Fruit fly (Drosophila melanogaster) whole organism, embryonic: ENCODE measurements around the gene Rbp.

Experiments used
- CG10321 ChIP-seq: fragments of 200-800 bp; sonication (Bioruptor generic); IDR thresholded peaks from 2 replicates; pipeline ENCODE4 v1.3.6; 2022; ENCODE audit warnings: missing biosample characterization, missing genetic modification characterization
- CG13775 ChIP-seq: fragments of 200-800 bp; sonication (Bioruptor generic); optimal IDR thresholded peaks from 3 replicates; lab custom pipeline; 2017; ENCODE audit warnings: missing biosample characterization, mild to moderate bottlenecking, missing genetic modification characterization
- CG14441 ChIP-seq: fragments of 200-800 bp; sonication (Bioruptor generic); IDR thresholded peaks from 2 replicates; pipeline ENCODE4 v1.3.6; 2022; ENCODE audit warnings: missing biosample characterization, missing genetic modification characterization
- CG1603 ChIP-seq: fragments of 200-800 bp; sonication (Bioruptor generic); optimal IDR thresholded peaks from 2 replicates; lab custom pipeline; 2019; ENCODE audit warnings: missing biosample characterization, mild to moderate bottlenecking, missing genetic modification characterization, moderate library complexity
- CG17361 ChIP-seq: fragments of 200-800 bp; sonication (Bioruptor generic); IDR thresholded peaks from 3 replicates; pipeline ENCODE4 v1.3.6; 2022; ENCODE audit warnings: missing biosample characterization, missing genetic modification characterization
- CG18262 ChIP-seq: fragments of 200-800 bp; optimal IDR thresholded peaks from 3 replicates; lab custom pipeline; 2019; ENCODE audit warnings: missing biosample characterization, mild to moderate bottlenecking, missing genetic modification characterization, moderate library complexity
- CG31224 ChIP-seq: fragments of 200-800 bp; sonication (Bioruptor generic); IDR thresholded peaks from 2 replicates; pipeline ENCODE4 v1.3.6; 2022; ENCODE audit warnings: missing biosample characterization, missing genetic modification characterization
- CG5180 ChIP-seq: fragments of 200-800 bp; sonication (Bioruptor generic); optimal IDR thresholded peaks from 3 replicates; lab custom pipeline; 2017; ENCODE audit warnings: missing biosample characterization, missing genetic modification characterization, mild to moderate bottlenecking, moderate library complexity, missing genetic modification reagents
- CG6765 ChIP-seq: fragments of 200-800 bp; sonication (Bioruptor generic); optimal IDR thresholded peaks from 3 replicates; lab custom pipeline; 2017; ENCODE audit warnings: missing biosample characterization, mild to moderate bottlenecking, missing genetic modification characterization
- CG6791 ChIP-seq: fragments of 200-800 bp; sonication (Bioruptor generic); IDR thresholded peaks from 3 replicates; pipeline ENCODE4 v1.3.6; 2022; ENCODE audit warnings: missing biosample characterization, missing genetic modification characterization; ENCODE audit not compliant: partially characterized antibody
- CG7556 ChIP-seq: fragments of 200-800 bp; sonication (Bioruptor generic); optimal IDR thresholded peaks from 2 replicates; lab custom pipeline; 2017; ENCODE audit warnings: missing biosample characterization, mild to moderate bottlenecking, missing genetic modification characterization
- CG9437 ChIP-seq: fragments of 200-800 bp; sonication (Bioruptor generic); optimal IDR thresholded peaks from 2 replicates; lab custom pipeline; 2018; ENCODE audit warnings: missing biosample characterization, mild to moderate bottlenecking, missing genetic modification characterization
- CG9817 ChIP-seq: fragments of 200-800 bp; sonication (Bioruptor generic); optimal IDR thresholded peaks from 2 replicates; lab custom pipeline; 2018; ENCODE audit warnings: missing biosample characterization, mild to moderate bottlenecking, missing genetic modification characterization, moderate library complexity
- CrebB ChIP-seq: fragments of 200-800 bp; sonication (Bioruptor generic); optimal IDR thresholded peaks from 3 replicates; lab custom pipeline; 2018; ENCODE audit warnings: missing biosample characterization, mild to moderate bottlenecking, missing genetic modification characterization
- Drgx ChIP-seq: fragments of 200-800 bp; sonication (Bioruptor generic); IDR thresholded peaks from 2 replicates; pipeline ENCODE4 v1.3.6; 2022; ENCODE audit warnings: missing biosample characterization, missing genetic modification characterization
- Ets65A ChIP-seq: fragments of 200-800 bp; sonication (Bioruptor generic); peaks from one replicate; lab custom pipeline; 2016; ENCODE audit warnings: missing biosample characterization, missing genetic modification characterization
- Hey ChIP-seq: fragments of 200-800 bp; sonication (Bioruptor generic); optimal IDR thresholded peaks from 3 replicates; lab custom pipeline; 2018; ENCODE audit warnings: missing biosample characterization, mild to moderate bottlenecking, missing genetic modification characterization
- Med ChIP-seq: fragments of 200-800 bp; sonication (Bioruptor generic); peaks from one replicate; lab custom pipeline; 2016; ENCODE audit warnings: missing biosample characterization, missing genetic modification characterization, mild to moderate bottlenecking, inconsistent platforms, moderate library complexity
- Nf-YA ChIP-seq: fragments of 200-800 bp; sonication (Bioruptor generic); IDR thresholded peaks from 2 replicates; pipeline ENCODE4 v1.3.6; 2022; ENCODE audit warnings: missing biosample characterization, missing genetic modification characterization
- cg ChIP-seq: fragments of 200-800 bp; sonication (Bioruptor generic); optimal IDR thresholded peaks from 3 replicates; lab custom pipeline; 2019; ENCODE audit warnings: missing biosample characterization, mild to moderate bottlenecking, missing genetic modification characterization, moderate library complexity
- chinmo ChIP-seq: fragments of 200-800 bp; sonication (Bioruptor generic); IDR thresholded peaks from 4 replicates; pipeline ENCODE4 v1.3.6; 2022; ENCODE audit warnings: missing biosample characterization, missing genetic modification characterization; ENCODE audit not compliant: partially characterized antibody
- ci ChIP-seq: fragments of 200-800 bp; sonication (Bioruptor generic); IDR thresholded peaks from 3 replicates; pipeline ENCODE4 v1.3.6; 2022; ENCODE audit warnings: missing biosample characterization, missing genetic modification characterization
- crol ChIP-seq: fragments of 200-800 bp; sonication (Bioruptor generic); IDR thresholded peaks from 2 replicates; pipeline ENCODE4 v1.3.6; 2022; ENCODE audit warnings: missing biosample characterization, missing genetic modification characterization
- dysf ChIP-seq: fragments of 200-800 bp; sonication (Bioruptor generic); IDR thresholded peaks from 3 replicates; pipeline ENCODE4 v1.3.6; 2022; ENCODE audit warnings: missing biosample characterization, missing genetic modification characterization
- ewg ChIP-seq: fragments of 200-800 bp; sonication (Bioruptor generic); optimal IDR thresholded peaks from 3 replicates; lab custom pipeline; 2017; ENCODE audit warnings: mild to moderate bottlenecking, missing biosample characterization, missing genetic modification reagents, missing genetic modification characterization
- nerfin-1 ChIP-seq: fragments of 200-800 bp; sonication (Bioruptor generic); optimal IDR thresholded peaks from 3 replicates; lab custom pipeline; 2019; ENCODE audit warnings: missing biosample characterization, mild to moderate bottlenecking, missing genetic modification characterization, moderate library complexity
- psq ChIP-seq: fragments of 200-800 bp; sonication (Bioruptor generic); optimal IDR thresholded peaks from 2 replicates; lab custom pipeline; 2017; ENCODE audit warnings: missing biosample characterization, missing genetic modification characterization
- sens ChIP-seq: fragments of 200-800 bp; sonication (Bioruptor generic); peaks from one replicate; lab custom pipeline; 2016; ENCODE audit warnings: missing biosample characterization, missing genetic modification characterization
- sob ChIP-seq: fragments of 200-800 bp; sonication (Bioruptor generic); IDR thresholded peaks from 2 replicates; pipeline ENCODE4 v1.3.6; 2022; ENCODE audit warnings: missing biosample characterization, missing genetic modification characterization
- stc ChIP-seq: fragments of 200-800 bp; sonication (Bioruptor generic); IDR thresholded peaks from 2 replicates; pipeline ENCODE4 v1.3.6; 2022; ENCODE audit warnings: missing biosample characterization, missing genetic modification characterization
- ttk ChIP-seq: fragments of 200-800 bp; sonication (Bioruptor generic); IDR thresholded peaks from 2 replicates; pipeline ENCODE4 v2.1.2; 2022; ENCODE audit warnings: missing biosample characterization, missing genetic modification characterization
- vvl ChIP-seq: fragments of 200-800 bp; sonication (Bioruptor generic); IDR thresholded peaks from 2 replicates; pipeline ENCODE4 v1.3.6; 2022; ENCODE audit warnings: missing biosample characterization, missing genetic modification characterization
- zfh1 ChIP-seq: fragments of 200-800 bp; sonication (Bioruptor generic); IDR thresholded peaks from 3 replicates; pipeline ENCODE4 v1.3.6; 2022; ENCODE audit warnings: missing biosample characterization, missing genetic modification characterization

Gene Rbp

dm6 chr3R:15409772-15410688 lies 35.6 kb downstream of the Rbp start (continued):
- TF ChIP-seq CG18262 (tag; lab: Kevin White, UChicago): peak; percentile 14
- peak; percentile 16 for TF ChIP-seq CG7556
- TF ChIP-seq Nf-YA (GFP tag; lab: Robert Waterston, UW): 0 out of 2 replicates have a peak, but pooled peaks have one; percentile 17
- peak; percentile 44; the same call in 2 of the 3 replicates for TF ChIP-seq CG17361 (GFP tag; lab: Robert Waterston, UW)
- peak; percentile 20 for TF ChIP-seq CG13775 (GFP tag; lab: Kevin White, UChicago)
- TF ChIP-seq ttk (GFP tag; lab: Robert Waterston, UW): peak; percentile 52
- peak; percentile 28 for TF ChIP-seq CG1603 (tag; lab: Kevin White, UChicago)
- TF ChIP-seq sens: peak; percentile 25
- TF ChIP-seq CG5180 (GFP tag; lab: Kevin White, UChicago): peak; percentile 13
- TF ChIP-seq CG14441 (GFP tag; lab: Robert Waterston, UW): peak; percentile 6; the same call in 1 of the 2 replicates
- TF ChIP-seq stc (GFP tag; lab: Robert Waterston, UW): 0 out of 2 replicates have a peak, but pooled peaks have one; percentile 12
- no peak for TF ChIP-seq CrebB (tag; lab: Kevin White, UChicago)
- 0 out of 3 replicates have a peak, but pooled peaks have one; percentile 12 for TF ChIP-seq dysf (GFP tag; lab: Robert Waterston, UW)
- 0 out of 4 replicates have a peak, but pooled peaks have one; percentile 46 for TF ChIP-seq chinmo (GFP tag; lab: Robert Waterston, UW)
- no peak for TF ChIP-seq psq (GFP tag; lab: Kevin White, UChicago)
- TF ChIP-seq sob (GFP tag; lab: Robert Waterston, UW): peak; percentile 41; the same call in 1 of the 2 replicates
- peak; percentile 2 for TF ChIP-seq CG9437 (GFP tag; lab: Kevin White, UChicago)
- peak; percentile 75 for TF ChIP-seq cg (GFP tag; lab: Kevin White, UChicago)

DNA sequence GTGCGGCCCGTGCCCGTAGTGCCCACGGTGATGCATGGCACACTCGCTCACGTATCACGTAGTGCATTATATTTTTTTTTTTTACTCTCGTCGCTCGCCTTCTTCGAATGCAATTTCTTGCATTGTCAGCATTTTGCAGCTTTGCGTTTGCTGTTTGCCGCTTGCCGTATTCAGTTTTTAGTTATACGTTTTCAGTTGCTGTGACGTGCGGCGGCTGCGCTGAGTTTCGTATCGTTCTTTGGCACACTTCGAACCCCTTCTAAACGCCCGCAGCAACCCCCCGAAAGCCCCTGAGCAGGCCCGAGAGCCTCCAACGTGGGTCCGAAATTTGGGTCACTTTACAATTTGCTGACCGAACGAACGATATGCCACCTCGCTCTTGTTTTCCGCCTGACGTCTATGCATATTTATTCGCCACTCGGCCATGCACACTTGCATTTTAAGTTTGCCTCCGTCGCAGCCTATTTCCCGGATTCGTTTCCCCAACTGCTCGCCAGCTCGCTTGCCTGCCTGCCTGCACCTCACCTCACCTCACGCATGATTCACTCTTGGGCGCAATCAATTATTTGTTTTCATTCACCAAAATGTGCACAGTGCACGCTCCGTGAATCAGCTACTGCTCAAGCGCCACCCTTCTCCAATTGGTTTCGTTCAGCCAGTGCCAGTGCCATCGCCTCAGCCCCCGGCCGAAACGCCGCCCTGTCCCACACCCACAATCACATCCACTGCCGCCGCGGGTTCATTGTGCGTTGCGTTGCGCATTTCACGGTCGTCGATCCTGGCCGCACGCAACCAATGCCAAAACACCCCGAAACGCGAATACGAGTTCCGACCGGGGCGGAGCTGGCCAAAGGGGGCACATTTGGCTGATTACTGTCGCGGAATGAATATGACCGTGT lies 36.5 kb downstream of the Rbp start:
- TF ChIP-seq vvl (GFP tag; lab: Robert Waterston, UW) (peak; percentile 40; the same call in 1 of the 2 replicates), Med (GFP tag; lab: Kevin White, UChicago) (peak; percentile 50), CG31224 (no peak), CG6791 (GFP tag; lab: Robert Waterston, UW) (0 out of 3 replicates have a peak, but pooled peaks have one; percentile 13), zfh1 (0 out of 3 replicates have a peak, but pooled peaks have one; percentile 4), ewg (GFP tag; lab: Kevin White, UChicago) (peak; percentile 6), CG10321 (GFP tag; lab: Robert Waterston, UW) (no peak), chinmo (GFP tag; lab: Robert Waterston, UW) (0 out of 4 replicates have a peak, but pooled peaks have one; percentile 27), Drgx (GFP tag; lab: Robert Waterston, UW) (peak; percentile 48; the same call in 1 of the 2 replicates), Ets65A (peak; percentile 19), sens (peak; percentile 10), crol (peak; percentile 73), ci (GFP tag; lab: Robert Waterston, UW) (0 out of 3 replicates have a peak, but pooled peaks have one; percentile 11), nerfin-1 (tag; lab: Kevin White, UChicago) (peak; percentile 4), Hey (tag; lab: Kevin White, UChicago) (peak; percentile 71), CG9817 (tag; lab: Kevin White, UChicago) (no peak), CG6765 (GFP tag; lab: Kevin White, UChicago) (no peak)
